Worm (Caenorhabditis elegans) whole organism, mixed stage, embryonic: ENCODE results near the gene C01G5.3.

Experiments
- ceh-39 ChIP-seq: fragments of 150-350 bp; optimal IDR thresholded peaks from 2 replicates; lab custom pipeline; 2014; ENCODE audit warnings: missing biosample characterization, missing genetic modification characterization
- ceh-43 ChIP-seq: fragments of 200-800 bp; sonication (Bioruptor generic); optimal IDR thresholded peaks from 2 replicates; lab custom pipeline; 2018; ENCODE audit warnings: mild to moderate bottlenecking, missing genetic modification characterization, moderate library complexity, missing compliant biosample characterization
- flh-1 ChIP-seq: fragments of 200-800 bp; sonication (Bioruptor generic); optimal IDR thresholded peaks from 2 replicates; lab custom pipeline; 2018; ENCODE audit warnings: mild to moderate bottlenecking, missing genetic modification characterization, moderate library complexity, missing compliant biosample characterization
- lin-13 ChIP-seq: fragments of 150-350 bp; optimal IDR thresholded peaks from 2 replicates; lab custom pipeline; 2014; ENCODE audit warnings: missing biosample characterization, missing genetic modification characterization
- lsy-2 ChIP-seq: fragments of 150-350 bp; optimal IDR thresholded peaks from 2 replicates; lab custom pipeline; 2014; ENCODE audit warnings: missing biosample characterization, missing genetic modification characterization
- mab-5 ChIP-seq: fragments of 150-350 bp; optimal IDR thresholded peaks from 2 replicates; lab custom pipeline; 2014; ENCODE audit warnings: missing biosample characterization, missing genetic modification characterization
- nhr-237 ChIP-seq: fragments of 150-350 bp; optimal IDR thresholded peaks from 2 replicates; lab custom pipeline; 2014; ENCODE audit warnings: missing biosample characterization, missing genetic modification characterization
- pha-4 ChIP-seq: fragments of 150-350 bp; optimal IDR thresholded peaks from 2 replicates; lab custom pipeline; 2018; ENCODE audit warnings: missing biosample characterization, missing genetic modification reagents, missing genetic modification characterization
- unc-62 ChIP-seq: fragments of 150-350 bp; optimal IDR thresholded peaks from 2 replicates; lab custom pipeline; 2014; ENCODE audit warnings: missing biosample characterization, missing genetic modification reagents, missing genetic modification characterization
- ztf-11 ChIP-seq: fragments of 150-350 bp; optimal IDR thresholded peaks from 2 replicates; lab custom pipeline; 2014; ENCODE audit warnings: missing biosample characterization, missing genetic modification characterization

DNA sequence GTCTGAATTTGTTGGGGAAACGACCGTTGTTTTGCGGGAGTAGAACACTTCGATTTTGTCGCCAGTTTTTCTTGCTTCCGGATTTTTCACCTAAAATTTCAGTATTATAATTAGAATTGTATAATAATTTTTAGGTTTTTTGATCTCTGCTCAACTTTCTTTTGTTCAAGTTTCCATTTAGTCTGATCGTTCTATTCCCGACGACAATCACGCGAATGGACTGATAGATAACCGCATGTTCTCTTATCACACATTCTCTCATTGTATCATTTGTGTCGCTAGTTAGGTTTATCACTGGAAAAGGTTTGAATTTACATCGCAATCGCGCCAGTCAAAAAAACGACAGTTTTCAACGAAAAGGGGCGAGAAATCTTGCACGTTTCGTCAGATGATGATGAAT is 18.9 kb downstream of the C01G5.3 start:
- no peak for TF ChIP-seq pha-4 (tag; lab: Kevin White, UChicago)
- TF ChIP-seq nhr-237 (tag; lab: Kevin White, UChicago), result no peak
- TF ChIP-seq ztf-11 (tag; lab: Kevin White, UChicago), result no peak
- TF ChIP-seq unc-62 (GFP tag; lab: Kevin White, UChicago), result no peak
- TF ChIP-seq flh-1 (GFP tag; lab: Kevin White, UChicago), result no peak
- TF ChIP-seq mab-5 (tag; lab: Kevin White, UChicago), result no peak
- no peak for TF ChIP-seq lin-13 (tag; lab: Kevin White, UChicago)
- TF ChIP-seq ceh-43 (GFP tag; lab: Kevin White, UChicago), result no peak
- TF ChIP-seq lsy-2 (tag; lab: Kevin White, UChicago), result no peak
- TF ChIP-seq ceh-39 (tag; lab: Kevin White, UChicago), result no peak
